Worm (Caenorhabditis elegans): ENCODE results near the gene ttr-32.

ttr-32 gene

DNA sequence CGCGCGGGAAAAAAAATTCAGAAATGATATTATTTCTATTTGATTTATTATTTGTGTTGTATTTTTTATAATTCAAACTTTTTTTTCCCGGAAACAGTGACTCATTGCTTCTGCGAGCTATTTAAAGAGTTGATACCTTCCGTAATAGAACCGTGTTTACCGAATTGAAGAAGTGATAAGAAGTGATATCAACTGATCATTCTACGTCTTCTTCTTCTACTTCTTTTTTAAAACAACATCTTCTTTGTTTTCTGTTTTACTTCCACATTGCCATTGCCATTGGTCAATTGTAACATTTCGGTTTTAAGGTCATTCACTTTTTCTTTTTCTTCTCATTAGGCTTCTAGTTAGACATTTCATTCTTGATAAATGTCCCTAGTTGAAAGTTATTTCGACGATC lies at the start of gene ttr-32:
Gene ttr-32 (plus strand): TSS at position 314 of the 400 bp plus-strand sequence.
- TF ChIP-seq unc-86 (tag; optimal IDR thresholded peaks at IDR 0.05), result no peak
- TF ChIP-seq ceh-24 (tag; optimal IDR thresholded peaks at IDR 0.05), result no peak
- TF ChIP-seq tbx-7 (tag; optimal IDR thresholded peaks at IDR 0.05), result no peak
- TF ChIP-seq elt-4 (tag; optimal IDR thresholded peaks at IDR 0.05), result no peak
- TF ChIP-seq ceh-45 (GFP tag; IDR thresholded peaks at IDR 0.05), result no peak
- no peak for TF ChIP-seq zip-5 (tag; optimal IDR thresholded peaks at IDR 0.05)
- no peak for TF ChIP-seq tbx-2 (tag; optimal IDR thresholded peaks at IDR 0.05)
- no peak for TF ChIP-seq ceh-14 (tag; optimal IDR thresholded peaks at IDR 0.05)
- no peak for TF ChIP-seq odd-2 (tag; optimal IDR thresholded peaks at IDR 0.05)
- no peak for TF ChIP-seq syd-9 (tag; optimal IDR thresholded peaks at IDR 0.05)
- no peak for TF ChIP-seq C38D4.7 (GFP tag; optimal IDR thresholded peaks at IDR 0.05)

DNA sequence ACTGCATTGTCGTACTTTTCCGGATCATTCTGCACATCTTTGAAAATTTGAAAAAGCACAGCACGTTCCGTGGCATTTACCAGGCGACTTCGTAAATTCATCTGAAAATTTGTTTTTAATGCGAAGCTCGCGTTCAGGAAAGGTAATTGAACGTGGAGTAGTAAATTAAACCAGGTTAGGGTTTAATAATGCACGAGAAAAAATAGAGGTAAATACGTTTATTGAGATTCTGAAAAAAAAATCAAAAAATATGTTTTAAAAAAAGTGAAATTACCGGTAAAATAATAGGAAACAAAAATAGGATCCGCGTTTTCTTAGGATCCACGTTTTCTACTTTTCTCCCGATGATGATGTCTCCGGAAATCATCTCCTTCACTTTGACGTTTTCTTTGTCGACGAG lies 47.8 kb upstream of the ttr-32 start, which contains the start of gene clk-2:
Gene clk-2 (minus strand): TSS at position 101 of the 400 bp plus-strand sequence.
- TF ChIP-seq ceh-45 (GFP tag; IDR thresholded peaks at IDR 0.05), result no peak

DNA sequence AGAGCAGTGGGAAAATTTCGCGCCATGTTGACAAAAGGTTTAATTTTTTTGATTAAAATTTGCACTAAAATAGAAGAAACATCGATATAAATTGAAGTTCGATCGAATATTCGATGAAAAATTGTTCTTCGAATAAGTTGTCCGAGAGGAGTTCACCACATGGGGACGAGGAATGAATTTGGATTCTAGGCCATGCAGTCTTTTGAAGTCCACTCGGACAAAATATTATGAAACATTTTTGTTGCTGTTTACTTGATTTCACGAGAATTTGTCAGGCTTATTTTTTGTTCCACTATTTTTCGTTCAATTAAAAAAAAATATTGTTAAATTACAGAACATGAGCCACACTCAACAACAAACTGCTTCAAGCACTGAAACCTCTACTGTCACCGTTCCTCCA lies 45.5 kb upstream of the ttr-32 start, which contains the start of the genes cux-7 and C07H6.2:
Gene cux-7 (minus strand): TSS at position 174 of the 400 bp plus-strand sequence.
Gene C07H6.2 (plus strand): TSS at position 338 of the 400 bp plus-strand sequence.
- TF ChIP-seq pha-2 (tag; optimal IDR thresholded peaks at IDR 0.05) (no peak), C08G9.2 (tag; optimal IDR thresholded peaks at IDR 0.05) (peak; percentile 100), ahr-1 (tag; optimal IDR thresholded peaks at IDR 0.05) (peak; percentile 90), ceh-14 (tag; optimal IDR thresholded peaks at IDR 0.05) (peak; percentile 84), pros-1 (tag; optimal IDR thresholded peaks at IDR 0.05) (no peak), unc-55 (GFP tag; optimal IDR thresholded peaks at IDR 0.05) (peak; percentile 13), rnt-1 (tag; optimal IDR thresholded peaks at IDR 0.05) (peak; percentile 97), lim-6 (tag; optimal IDR thresholded peaks at IDR 0.05) (peak; percentile 94), ref-2 (tag; optimal IDR thresholded peaks at IDR 0.05) (peak; percentile 97), gmeb-2 (tag; optimal IDR thresholded peaks at IDR 0.05) (peak; percentile 3), ceh-19 (GFP tag; optimal IDR thresholded peaks at IDR 0.05) (peak; percentile 62), F13H6.1 (tag; optimal IDR thresholded peaks at IDR 0.05) (peak; percentile 94), npax-4 (tag; optimal IDR thresholded peaks at IDR 0.05) (no peak), hlh-13 (GFP tag; optimal IDR thresholded peaks at IDR 0.05) (peak; percentile 34), sox-4 (tag; optimal IDR thresholded peaks at IDR 0.05) (no peak), ceh-22 (tag; optimal IDR thresholded peaks at IDR 0.05) (no peak), hlh-15 (tag; optimal IDR thresholded peaks at IDR 0.05) (peak; percentile 62), ceh-2 (tag; optimal IDR thresholded peaks at IDR 0.05) (peak; percentile 99), nfya-1 (tag; optimal IDR thresholded peaks at IDR 0.05) (peak; percentile 57), ttx-3 (tag; optimal IDR thresholded peaks at IDR 0.05) (no peak), C38D4.7 (GFP tag; optimal IDR thresholded peaks at IDR 0.05) (no peak), ztf-16 (tag; optimal IDR thresholded peaks at IDR 0.05) (peak; percentile 65), pha-4 (tag; optimal IDR thresholded peaks at IDR 0.05) (no peak), odd-2 (tag; optimal IDR thresholded peaks at IDR 0.05) (no peak), pag-3 (tag; optimal IDR thresholded peaks at IDR 0.05; ENCODE audit: borderline replicate concordance) (peak; percentile 26), mec-3 (tag; optimal IDR thresholded peaks at IDR 0.05; ENCODE audit: borderline replicate concordance) (peak; percentile 96), elt-4 (tag; optimal IDR thresholded peaks at IDR 0.05) (no peak), pat-9 (tag; optimal IDR thresholded peaks at IDR 0.05) (no peak), ceh-45 (GFP tag; IDR thresholded peaks at IDR 0.05) (no peak), unc-3 (GFP tag; conservative IDR thresholded peaks at IDR 0.05) (peak; percentile 56; the same call in 1 of the 2 replicates), unc-3 (tag; optimal IDR thresholded peaks at IDR 0.05) (peak; percentile 74), eyg-1 (tag; optimal IDR thresholded peaks at IDR 0.05) (peak; percentile 85), hlh-6 (tag; optimal IDR thresholded peaks at IDR 0.05) (peak; percentile 84), Y22D7AL.16 (tag; optimal IDR thresholded peaks at IDR 0.05) (peak; percentile 27), ceh-24 (tag; optimal IDR thresholded peaks at IDR 0.05) (no peak), nhr-11 (tag; optimal IDR thresholded peaks at IDR 0.05) (no peak), ama-1 (optimal IDR thresholded peaks at IDR 0.05) (no peak), pax-1 (tag; optimal IDR thresholded peaks at IDR 0.05) (no peak), ceh-6 (GFP tag; optimal IDR thresholded peaks at IDR 0.05) (peak; percentile 46), ceh-30 (tag; optimal IDR thresholded peaks at IDR 0.05) (no peak), syd-9 (tag; optimal IDR thresholded peaks at IDR 0.05) (peak; percentile 60), elt-2 (tag; optimal IDR thresholded peaks at IDR 0.05) (peak; percentile 90), ceh-34 (tag; optimal IDR thresholded peaks at IDR 0.05) (no peak), ceh-48 (tag; optimal IDR thresholded peaks at IDR 0.05) (peak; percentile 34), unc-86 (tag; optimal IDR thresholded peaks at IDR 0.05) (peak; percentile 35), madf-2 (tag; optimal IDR thresholded peaks at IDR 0.05) (peak; percentile 11)

Measured in whole organism, late embryonic.